Worm (Caenorhabditis elegans) whole organism, mixed stage, embryonic: ENCODE data around the gene fkh-7.
A peak's percentile ranks its signal among the peaks of the same experiment; 100 is the strongest.

Experiments used
- M03D4.4 ChIP-seq: sonication (generic microtip); optimal IDR thresholded peaks from 2 replicates; lab custom pipeline; 2017; ENCODE audit warnings: mild to moderate bottlenecking, missing genetic modification characterization, missing compliant biosample characterization
- bed-3 ChIP-seq: fragments of 200-800 bp; sonication (Bioruptor generic); optimal IDR thresholded peaks from 3 replicates; lab custom pipeline; 2018; ENCODE audit warnings: mild to moderate bottlenecking, missing genetic modification characterization, moderate library complexity, missing compliant biosample characterization
- blmp-1 ChIP-seq: fragments of 150-350 bp; optimal IDR thresholded peaks from 2 replicates; lab custom pipeline; 2014; ENCODE audit warnings: missing biosample characterization, missing genetic modification characterization
- ceh-39 ChIP-seq: fragments of 150-350 bp; optimal IDR thresholded peaks from 2 replicates; lab custom pipeline; 2014; ENCODE audit warnings: missing biosample characterization, missing genetic modification characterization
- ceh-43 ChIP-seq: fragments of 200-800 bp; sonication (Bioruptor generic); optimal IDR thresholded peaks from 2 replicates; lab custom pipeline; 2018; ENCODE audit warnings: mild to moderate bottlenecking, missing genetic modification characterization, moderate library complexity, missing compliant biosample characterization
- ceh-83 ChIP-seq: fragments of 200-800 bp; sonication (Bioruptor generic); optimal IDR thresholded peaks from 2 replicates; lab custom pipeline; 2018; ENCODE audit warnings: mild to moderate bottlenecking, missing genetic modification characterization, missing compliant biosample characterization
- ces-1 ChIP-seq: fragments of 150-350 bp; optimal IDR thresholded peaks from 2 replicates; lab custom pipeline; 2014; ENCODE audit warnings: missing biosample characterization, missing genetic modification reagents, missing genetic modification characterization
- cnd-1 ChIP-seq: fragments of 200-800 bp; sonication (Bioruptor generic); optimal IDR thresholded peaks from 2 replicates; lab custom pipeline; 2018; ENCODE audit warnings: mild to moderate bottlenecking, missing genetic modification characterization, missing compliant biosample characterization
- drap-1 ChIP-seq: fragments of 200-800 bp; sonication (Bioruptor generic); optimal IDR thresholded peaks from 3 replicates; lab custom pipeline; 2018; ENCODE audit warnings: mild to moderate bottlenecking, missing genetic modification characterization, missing compliant biosample characterization
- elt-1 ChIP-seq: sonication (generic microtip); optimal IDR thresholded peaks from 2 replicates; lab custom pipeline; 2017; ENCODE audit warnings: missing genetic modification characterization, mild to moderate bottlenecking, missing compliant biosample characterization, antibody characterized with exemption, moderate library complexity, borderline replicate concordance; ENCODE audit not compliant: insufficient read depth
- elt-3 ChIP-seq: fragments of 150-350 bp; optimal IDR thresholded peaks from 2 replicates; lab custom pipeline; 2014; ENCODE audit warnings: missing biosample characterization, missing genetic modification characterization
- flh-1 ChIP-seq: fragments of 200-800 bp; sonication (Bioruptor generic); optimal IDR thresholded peaks from 2 replicates; lab custom pipeline; 2018; ENCODE audit warnings: mild to moderate bottlenecking, missing genetic modification characterization, moderate library complexity, missing compliant biosample characterization
- ham-2 ChIP-seq: fragments of 200-800 bp; sonication (Bioruptor generic); optimal IDR thresholded peaks from 2 replicates; lab custom pipeline; 2018; ENCODE audit warnings: mild to moderate bottlenecking, missing genetic modification characterization, missing compliant biosample characterization
- hlh-1 ChIP-seq: fragments of 150-350 bp; optimal IDR thresholded peaks from 2 replicates; lab custom pipeline; 2014; ENCODE audit warnings: missing biosample characterization, missing genetic modification reagents, missing genetic modification characterization
- lin-13 ChIP-seq: fragments of 150-350 bp; optimal IDR thresholded peaks from 2 replicates; lab custom pipeline; 2014; ENCODE audit warnings: missing biosample characterization, missing genetic modification characterization
- lin-32 ChIP-seq: fragments of 200-800 bp; sonication (Bioruptor generic); optimal IDR thresholded peaks from 2 replicates; lab custom pipeline; 2018; ENCODE audit warnings: mild to moderate bottlenecking, missing genetic modification characterization, missing compliant biosample characterization
- mab-5 ChIP-seq: fragments of 150-350 bp; optimal IDR thresholded peaks from 2 replicates; lab custom pipeline; 2014; ENCODE audit warnings: missing biosample characterization, missing genetic modification characterization
- mep-1 ChIP-seq: fragments of 150-350 bp; optimal IDR thresholded peaks from 2 replicates; lab custom pipeline; 2017; ENCODE audit warnings: missing biosample characterization, missing genetic modification reagents, missing genetic modification characterization, inconsistent platforms
- mls-2 ChIP-seq: sonication (generic microtip); optimal IDR thresholded peaks from 2 replicates; lab custom pipeline; 2016; ENCODE audit warnings: mild to moderate bottlenecking, missing genetic modification characterization, moderate library complexity, missing compliant biosample characterization
- nhr-12 ChIP-seq: fragments of 150-350 bp; optimal IDR thresholded peaks from 2 replicates; lab custom pipeline; 2014; ENCODE audit warnings: missing biosample characterization, missing genetic modification characterization
- nhr-2 ChIP-seq: fragments of 150-350 bp; optimal IDR thresholded peaks from 2 replicates; lab custom pipeline; 2014; ENCODE audit warnings: missing biosample characterization, missing genetic modification characterization
- nhr-237 ChIP-seq: fragments of 150-350 bp; optimal IDR thresholded peaks from 2 replicates; lab custom pipeline; 2014; ENCODE audit warnings: missing biosample characterization, missing genetic modification characterization
- nhr-28 ChIP-seq: fragments of 150-350 bp; optimal IDR thresholded peaks from 2 replicates; lab custom pipeline; 2014; ENCODE audit warnings: missing biosample characterization, missing genetic modification characterization
- nhr-76 ChIP-seq: sonication (generic microtip); optimal IDR thresholded peaks from 2 replicates; lab custom pipeline; 2017; ENCODE audit warnings: missing biosample characterization, missing genetic modification characterization
- pha-4 ChIP-seq: fragments of 150-350 bp; optimal IDR thresholded peaks from 2 replicates; lab custom pipeline; 2018; ENCODE audit warnings: missing biosample characterization, missing genetic modification reagents, missing genetic modification characterization
- sem-2 ChIP-seq: fragments of 200-800 bp; sonication (Bioruptor generic); optimal IDR thresholded peaks from 2 replicates; lab custom pipeline; 2018; ENCODE audit warnings: mild to moderate bottlenecking, missing genetic modification characterization, missing compliant biosample characterization
- snpc-4 ChIP-seq: fragments of 150-350 bp; optimal IDR thresholded peaks from 2 replicates; lab custom pipeline; 2014; ENCODE audit warnings: missing biosample characterization, missing genetic modification characterization
- sptf-1 ChIP-seq: sonication (generic microtip); optimal IDR thresholded peaks from 2 replicates; lab custom pipeline; 2017; ENCODE audit warnings: mild to moderate bottlenecking, missing genetic modification characterization, moderate library complexity, missing compliant biosample characterization
- tbx-8 ChIP-seq: fragments of 200-800 bp; sonication (Bioruptor generic); optimal IDR thresholded peaks from 2 replicates; lab custom pipeline; 2018; ENCODE audit warnings: mild to moderate bottlenecking, missing genetic modification characterization, moderate library complexity, missing compliant biosample characterization
- unc-120 ChIP-seq: sonication (generic microtip); optimal IDR thresholded peaks from 2 replicates; lab custom pipeline; 2017; ENCODE audit warnings: missing genetic modification characterization, missing compliant biosample characterization; ENCODE audit not compliant: poor library complexity, severe bottlenecking
- unc-39 ChIP-seq: fragments of 150-350 bp; optimal IDR thresholded peaks from 2 replicates; lab custom pipeline; 2014; ENCODE audit warnings: missing biosample characterization, missing genetic modification characterization
- unc-62 ChIP-seq: fragments of 150-350 bp; optimal IDR thresholded peaks from 2 replicates; lab custom pipeline; 2014; ENCODE audit warnings: missing biosample characterization, missing genetic modification reagents, missing genetic modification characterization
- zip-8 ChIP-seq: fragments of 150-350 bp; optimal IDR thresholded peaks from 2 replicates; lab custom pipeline; 2014; ENCODE audit warnings: missing biosample characterization, missing genetic modification characterization
- ztf-11 ChIP-seq: fragments of 150-350 bp; optimal IDR thresholded peaks from 2 replicates; lab custom pipeline; 2014; ENCODE audit warnings: missing biosample characterization, missing genetic modification characterization

The fkh-7 gene

DNA sequence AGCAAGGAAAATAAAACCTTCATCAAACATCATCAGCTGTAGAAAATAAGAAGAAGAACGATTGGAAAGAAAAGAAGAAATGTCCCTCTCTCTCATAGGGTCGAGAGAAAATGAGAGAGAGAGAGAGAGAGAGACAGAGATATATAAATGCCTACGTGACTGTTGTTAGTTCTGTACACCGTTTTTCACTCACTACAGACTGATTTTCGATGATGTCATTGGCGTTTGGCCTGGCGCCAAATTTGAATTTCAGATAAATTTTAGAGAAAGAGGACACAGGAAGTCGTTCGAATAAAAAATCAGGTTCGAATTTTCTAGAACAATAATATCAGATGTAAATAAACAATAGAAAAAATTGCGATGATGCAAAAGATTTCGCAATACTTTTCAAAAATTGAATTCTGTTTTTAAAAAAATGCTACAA lies 71.5 kb downstream of the fkh-7 start:
- TF ChIP-seq nhr-28 (tag; lab: Kevin White, UChicago): peak; percentile 67
- TF ChIP-seq elt-3 (tag; lab: Kevin White, UChicago): peak; percentile 16
- no peak for TF ChIP-seq ces-1 (GFP tag; lab: Kevin White, UChicago)
- peak; percentile 86 for TF ChIP-seq nhr-237
- TF ChIP-seq pha-4 (tag; lab: Kevin White, UChicago): no peak
- peak; percentile 47 for TF ChIP-seq unc-62

DNA sequence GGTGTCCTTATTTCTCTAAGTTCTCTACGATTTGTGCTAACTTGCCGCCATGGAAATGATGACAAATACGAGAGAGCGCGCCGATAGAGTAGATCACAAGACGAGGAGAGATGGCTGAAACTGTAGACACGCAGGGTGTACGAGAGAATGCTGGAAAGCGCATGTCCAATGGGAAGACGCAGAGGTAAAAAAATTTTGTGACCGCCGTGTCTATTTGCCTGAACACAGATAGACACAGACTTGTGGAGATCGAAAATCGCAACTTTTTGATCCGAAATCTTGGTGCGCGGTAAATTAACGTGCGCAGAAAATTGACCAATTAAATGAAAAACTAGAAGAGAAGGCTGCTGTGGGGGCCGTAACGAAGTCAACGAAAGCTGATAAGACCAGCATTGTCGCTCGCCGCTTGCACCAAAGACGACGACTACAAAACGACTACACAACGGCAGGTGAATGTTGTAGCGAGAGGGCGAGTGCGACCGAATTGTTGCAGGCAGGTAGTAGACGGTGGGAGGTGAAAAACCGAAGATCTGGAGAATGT lies 72.7 kb downstream of the fkh-7 start:
- TF ChIP-seq ceh-83 (GFP tag; lab: Kevin White, UChicago) (no peak), flh-1 (GFP tag; lab: Kevin White, UChicago) (no peak), nhr-237 (peak; percentile 85), unc-62 (peak; percentile 49), hlh-1 (tag; lab: Kevin White, UChicago) (no peak), blmp-1 (peak; percentile 10), ceh-39 (no peak), nhr-76 (no peak), ces-1 (GFP tag; lab: Kevin White, UChicago) (no peak), bed-3 (GFP tag; lab: Kevin White, UChicago) (no peak), lin-13 (tag; lab: Kevin White, UChicago) (no peak), pha-4 (tag; lab: Kevin White, UChicago) (peak; percentile 50), mls-2 (tag; lab: Kevin White, UChicago) (no peak), ham-2 (GFP tag; lab: Kevin White, UChicago) (peak; percentile 73), nhr-2 (tag; lab: Kevin White, UChicago) (no peak), sptf-1 (tag; lab: Kevin White, UChicago) (no peak), unc-39 (tag; lab: Kevin White, UChicago) (no peak), elt-3 (tag; lab: Kevin White, UChicago) (no peak), ztf-11 (no peak), unc-120 (peak; percentile 41), snpc-4 (tag; lab: Kevin White, UChicago) (no peak), sem-2 (GFP tag; lab: Kevin White, UChicago) (no peak), nhr-28 (tag; lab: Kevin White, UChicago) (no peak), M03D4.4 (tag; lab: Kevin White, UChicago) (no peak), drap-1 (GFP tag; lab: Kevin White, UChicago) (no peak), mep-1 (tag; lab: Kevin White, UChicago) (no peak), zip-8 (tag; lab: Kevin White, UChicago) (no peak), cnd-1 (tag; lab: Kevin White, UChicago) (no peak), nhr-12 (tag; lab: Kevin White, UChicago) (no peak), tbx-8 (GFP tag; lab: Kevin White, UChicago) (no peak), elt-1 (tag; lab: Kevin White, UChicago) (peak; percentile 27), lin-32 (GFP tag; lab: Kevin White, UChicago) (no peak), ceh-43 (GFP tag; lab: Kevin White, UChicago) (no peak)

DNA sequence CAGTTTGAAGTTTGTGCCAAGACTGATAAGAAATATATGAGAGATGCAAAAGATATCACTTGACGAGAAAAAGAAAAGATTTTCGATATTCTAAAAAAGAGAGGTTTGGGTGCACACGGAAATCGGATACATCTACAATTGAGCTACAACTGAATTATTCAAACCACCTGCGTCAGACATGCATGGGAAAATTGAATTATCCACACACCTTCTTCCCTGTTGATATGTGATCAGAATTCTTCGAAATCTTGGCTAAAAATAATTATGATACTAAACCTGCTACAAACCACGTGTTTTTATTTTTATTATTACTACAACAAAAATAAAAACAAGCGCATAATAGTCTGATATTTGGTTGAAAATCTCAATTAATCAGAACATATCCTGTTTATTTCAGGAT lies 73.7 kb downstream of the fkh-7 start:
- no peak for TF ChIP-seq nhr-237
- peak; percentile 19 for TF ChIP-seq ces-1 (GFP tag; lab: Kevin White, UChicago)

DNA sequence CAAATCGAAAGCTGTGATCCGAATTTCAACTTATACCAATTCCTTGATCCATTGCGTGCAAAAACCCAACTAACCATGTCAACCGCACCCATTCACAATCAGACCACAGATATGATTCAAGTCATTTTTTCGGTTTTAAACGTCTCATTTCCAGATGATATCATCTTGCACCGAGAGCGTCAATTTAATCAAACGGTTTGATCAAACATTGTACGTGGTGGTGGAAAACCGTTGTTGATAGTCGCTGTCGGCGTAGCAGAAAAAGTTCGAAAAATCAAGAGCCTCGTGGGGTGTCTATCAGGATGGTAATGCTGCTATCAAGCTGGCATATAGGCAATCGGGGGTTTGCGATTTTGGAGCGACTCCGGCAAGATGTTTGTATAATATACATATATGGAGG lies 74.4 kb downstream of the fkh-7 start:
- no peak for TF ChIP-seq blmp-1
- TF ChIP-seq elt-1 (tag; lab: Kevin White, UChicago): no peak
- TF ChIP-seq ham-2 (GFP tag; lab: Kevin White, UChicago): no peak
- no peak for TF ChIP-seq tbx-8 (GFP tag; lab: Kevin White, UChicago)
- no peak for TF ChIP-seq flh-1 (GFP tag; lab: Kevin White, UChicago)
- TF ChIP-seq nhr-28 (tag; lab: Kevin White, UChicago): no peak
- TF ChIP-seq unc-62: no peak
- no peak for TF ChIP-seq mab-5
- TF ChIP-seq ceh-83 (GFP tag; lab: Kevin White, UChicago): no peak
- no peak for TF ChIP-seq ztf-11
- no peak for TF ChIP-seq nhr-2 (tag; lab: Kevin White, UChicago)
- no peak for TF ChIP-seq cnd-1 (tag; lab: Kevin White, UChicago)
- TF ChIP-seq, all 35 proteins: peak for 0
